Worm (Caenorhabditis elegans) whole organism, mixed stage, embryonic: ENCODE results near the gene C27B7.9.

Source experiments
- blmp-1 ChIP-seq: fragments of 150-350 bp; optimal IDR thresholded peaks from 2 replicates; lab custom pipeline; 2014; ENCODE audit warnings: missing biosample characterization, missing genetic modification characterization
- cnd-1 ChIP-seq: fragments of 200-800 bp; sonication (Bioruptor generic); optimal IDR thresholded peaks from 2 replicates; lab custom pipeline; 2018; ENCODE audit warnings: mild to moderate bottlenecking, missing genetic modification characterization, missing compliant biosample characterization

DNA sequence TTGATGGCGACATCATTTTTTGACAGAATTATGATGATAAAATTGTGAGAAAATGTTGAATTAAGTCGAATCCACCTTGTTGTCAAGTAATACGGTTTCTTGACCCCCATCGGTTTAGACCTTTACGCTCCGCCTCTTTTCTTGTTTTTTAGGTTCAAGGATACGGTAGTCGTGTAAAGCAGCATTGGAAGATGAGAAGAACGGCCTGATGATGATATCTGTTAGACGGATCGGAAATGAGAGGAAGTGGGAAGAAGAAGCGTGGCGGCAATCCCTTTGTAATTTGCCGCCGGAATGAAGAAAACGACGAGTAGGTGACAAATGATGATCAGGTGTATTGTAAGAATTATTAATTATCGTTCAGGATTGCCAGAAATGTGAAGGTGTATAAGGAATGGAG is 36.1 kb downstream of the C27B7.9 start, which contains the start of gene npax-4:
- TF ChIP-seq cnd-1 (tag; lab: Kevin White, UChicago) (no peak), blmp-1 (tag; lab: Kevin White, UChicago) (no peak)
